Comparison of ENCODE assay signal across 6 worm cellular contexts in the genomic region with DNA sequence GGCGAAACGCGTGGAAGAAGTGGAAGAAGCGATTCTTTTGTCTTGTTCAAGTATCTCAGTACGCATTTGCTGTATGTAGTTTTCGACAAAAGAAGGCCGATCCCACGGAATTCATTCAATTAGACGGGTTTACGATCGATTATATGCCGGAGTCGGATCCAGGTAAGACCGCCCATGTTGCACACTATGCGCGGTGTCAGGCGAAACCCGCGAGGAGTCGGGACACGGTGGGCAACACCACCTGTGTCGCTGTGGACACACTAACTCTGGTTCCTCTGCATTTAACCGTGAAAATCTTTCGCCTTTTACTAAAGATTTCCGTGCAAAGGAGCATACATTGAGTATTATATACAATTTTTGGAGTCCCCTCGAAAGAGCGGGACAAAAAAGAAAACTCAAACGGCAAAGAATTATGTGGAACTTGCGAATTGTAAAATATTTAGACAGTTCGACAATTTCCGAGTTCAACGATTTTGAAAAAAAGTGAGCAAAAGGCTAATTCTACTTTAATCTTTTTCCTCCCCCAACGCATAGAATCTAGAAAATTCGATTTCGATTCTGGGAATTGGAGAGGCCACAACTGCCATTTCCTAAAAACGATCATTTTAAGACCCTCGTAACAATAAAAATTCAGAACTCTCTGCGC.
A peak's percentile ranks its signal among the peaks of the same experiment; 100 is the strongest.
TF ChIP-seq lines count a peak whose summit lies in the region.

No protein-coding gene starts in this region.

TF ChIP-seq in whole organism, L1 larva, 84 proteins besides CTCF, POLR2A, EP300 and RAD21:
- TF ChIP-seq fkh-4 (tag; optimal IDR thresholded peaks at IDR 0.05; lab: Kevin White, UChicago; ENCODE audit: borderline replicate concordance): no peak
- no peak for TF ChIP-seq irx-1 (tag; optimal IDR thresholded peaks at IDR 0.05; lab: Kevin White, UChicago)
- TF ChIP-seq nhr-11 (tag; optimal IDR thresholded peaks at IDR 0.05; lab: Kevin White, UChicago): no peak
- TF ChIP-seq ces-1 (GFP tag; optimal IDR thresholded peaks at IDR 0.05; lab: Kevin White, UChicago): no peak
- peak; percentile 51 for TF ChIP-seq snpc-4 (tag; optimal IDR thresholded peaks at IDR 0.05; lab: Kevin White, UChicago)
- no peak for TF ChIP-seq swsn-7 (tag; optimal IDR thresholded peaks at IDR 0.05; lab: Kevin White, UChicago)
- no peak for TF ChIP-seq Y116A8C.19 (tag; optimal IDR thresholded peaks at IDR 0.05; lab: Kevin White, UChicago; ENCODE audit: borderline replicate concordance)

TF ChIP-seq in whole organism, L2 larva, 48 proteins besides CTCF, POLR2A, EP300 and RAD21:
- no peak for TF ChIP-seq F13H6.1 (tag; optimal IDR thresholded peaks at IDR 0.05; lab: Kevin White, UChicago)
- TF ChIP-seq snpc-4 (tag; optimal IDR thresholded peaks at IDR 0.05; lab: Kevin White, UChicago): peak; percentile 34

TF ChIP-seq in whole organism, L4 larva, 104 proteins besides CTCF, POLR2A, EP300 and RAD21 (continues in another document):
- TF ChIP-seq nhr-77 (tag; optimal IDR thresholded peaks at IDR 0.05; lab: Kevin White, UChicago) (no peak), ceh-44 (GFP tag; IDR thresholded peaks at IDR 0.05; lab: Robert Waterston, UW) (peak; percentile 82), fos-1 (tag; optimal IDR thresholded peaks at IDR 0.05; lab: Kevin White, UChicago) (no peak), unc-130 (GFP tag; optimal IDR thresholded peaks at IDR 0.05; lab: Kevin White, UChicago) (peak; percentile 39), snpc-1.2 (GFP tag; IDR thresholded peaks at IDR 0.05; lab: Robert Waterston, UW) (peak; percentile 95), lin-38 (GFP tag; IDR thresholded peaks at IDR 0.05; lab: Robert Waterston, UW) (peak; percentile 15; the same call in 1 of the 2 replicates), lim-7 (GFP tag; IDR thresholded peaks at IDR 0.05; lab: Robert Waterston, UW) (0 out of 2 replicates have a peak, but pooled peaks have one; percentile 49), unc-39 (tag; optimal IDR thresholded peaks at IDR 0.05; lab: Kevin White, UChicago) (no peak), aha-1 (tag; lab: Kevin White, UChicago) (peak; percentile 39), dmd-8 (GFP tag; IDR thresholded peaks at IDR 0.05; lab: Robert Waterston, UW) (no peak), ama-1 (optimal IDR thresholded peaks at IDR 0.05; lab: Kevin White, UChicago) (no peak), Y48G9A.11 (GFP tag; IDR thresholded peaks at IDR 0.05; lab: Robert Waterston, UW) (peak; percentile 74), F49E8.2 (tag; optimal IDR thresholded peaks at IDR 0.05; lab: Kevin White, UChicago; ENCODE audit: borderline replicate concordance) (peak; percentile 83), tra-1 (GFP tag; IDR thresholded peaks at IDR 0.05; lab: Robert Waterston, UW) (no peak), arid-1 (GFP tag; conservative IDR thresholded peaks at IDR 0.05; lab: Robert Waterston, UW) (peak; percentile 60; the same call in 1 of the 2 replicates), mdt-29 (GFP tag; IDR thresholded peaks at IDR 0.05; lab: Robert Waterston, UW) (0 out of 2 replicates have a peak, but pooled peaks have one; percentile 29), nhr-102 (tag; optimal IDR thresholded peaks at IDR 0.05; lab: Kevin White, UChicago) (no peak), dmd-9 (GFP tag; IDR thresholded peaks at IDR 0.05; lab: Robert Waterston, UW) (0 out of 2 replicates have a peak, but pooled peaks have one; percentile 25)

TF ChIP-seq in whole organism, early embryonic, 17 proteins besides CTCF, POLR2A, EP300 and RAD21:
- TF ChIP-seq sea-1 (GFP tag; conservative IDR thresholded peaks at IDR 0.05; lab: Robert Waterston, UW) (0 out of 2 replicates have a peak, but pooled peaks have one; percentile 40), tbx-11 (GFP tag; IDR thresholded peaks at IDR 0.05; lab: Robert Waterston, UW) (no peak), tbx-37 (GFP tag; conservative IDR thresholded peaks at IDR 0.05; lab: Robert Waterston, UW) (no peak)
TF ChIP-seq in whole organism, early embryonic: peak in this region for 1.

TF ChIP-seq in whole organism, midembryonic, 9 proteins besides CTCF, POLR2A, EP300 and RAD21:
- TF ChIP-seq flt-1 (GFP tag; IDR thresholded peaks at IDR 0.05; lab: Robert Waterston, UW) (0 out of 2 replicates have a peak, but pooled peaks have one; percentile 21), T22C8.4 (GFP tag; IDR thresholded peaks at IDR 0.05; lab: Robert Waterston, UW) (no peak)

TF ChIP-seq in whole organism, young adult, 124 proteins besides CTCF, POLR2A, EP300 and RAD21:
- TF ChIP-seq ceh-100 (GFP tag; IDR thresholded peaks at IDR 0.05; lab: Robert Waterston, UW) (peak; percentile 43), efl-1 (GFP tag; optimal IDR thresholded peaks at IDR 0.05; lab: Kevin White, UChicago) (peak; percentile 11), pbrm-1 (GFP tag; IDR thresholded peaks at IDR 0.05; lab: Robert Waterston, UW) (peak; percentile 97), B0336.3 (GFP tag; IDR thresholded peaks at IDR 0.05; lab: Robert Waterston, UW) (0 out of 2 replicates have a peak, but pooled peaks have one; percentile 36), him-1 (tag; optimal IDR thresholded peaks at IDR 0.05; lab: Kevin White, UChicago) (peak; percentile 81), tbp1 (GFP tag; optimal IDR thresholded peaks at IDR 0.05; lab: Kevin White, UChicago) (peak; percentile 72), ceh-91 (GFP tag; IDR thresholded peaks at IDR 0.05; lab: Robert Waterston, UW) (peak; percentile 40; the same call in 1 of the 2 replicates), F49E8.2 (tag; optimal IDR thresholded peaks at IDR 0.05; lab: Kevin White, UChicago; ENCODE audit: insufficient read depth) (peak; percentile 58), B0019.2 (GFP tag; conservative IDR thresholded peaks at IDR 0.05; lab: Robert Waterston, UW) (0 out of 2 replicates have a peak, but pooled peaks have one; percentile 31), Y56A3A.18 (GFP tag; IDR thresholded peaks at IDR 0.05; lab: Robert Waterston, UW) (0 out of 2 replicates have a peak, but pooled peaks have one; percentile 23), ekl-4 (GFP tag; IDR thresholded peaks at IDR 0.05; lab: Robert Waterston, UW) (peak; percentile 30; the same call in 1 of the 2 replicates), zim-3 (tag; optimal IDR thresholded peaks at IDR 0.05; lab: Kevin White, UChicago) (no peak), mcd-1 (GFP tag; IDR thresholded peaks at IDR 0.05; lab: Robert Waterston, UW) (peak; percentile 58), attf-3 (GFP tag; conservative IDR thresholded peaks at IDR 0.05; lab: Robert Waterston, UW) (peak; percentile 52; the same call in 1 of the 2 replicates), B0261.1 (tag; optimal IDR thresholded peaks at IDR 0.05; lab: Kevin White, UChicago) (no peak), ama-1 (optimal IDR thresholded peaks at IDR 0.05; lab: Kevin White, UChicago) (no peak), ama-1 (GFP tag; optimal IDR thresholded peaks at IDR 0.05; lab: Kevin White, UChicago) (no peak), D2030.7 (GFP tag; IDR thresholded peaks at IDR 0.05; lab: Robert Waterston, UW) (peak; percentile 94), fkh-3 (tag; optimal IDR thresholded peaks at IDR 0.05; lab: Kevin White, UChicago) (no peak), lsl-1 (GFP tag; optimal IDR thresholded peaks at IDR 0.05; lab: Kevin White, UChicago) (peak; percentile 65), xnd-1 (tag; optimal IDR thresholded peaks at IDR 0.05; lab: Kevin White, UChicago) (peak; percentile 1), ztf-26 (tag; optimal IDR thresholded peaks at IDR 0.05; lab: Kevin White, UChicago) (no peak), lin-54 (GFP tag; optimal IDR thresholded peaks at IDR 0.05; lab: Kevin White, UChicago) (peak; percentile 34), sptf-2 (GFP tag; optimal IDR thresholded peaks at IDR 0.05; lab: Kevin White, UChicago) (no peak), snpc-1.1 (tag; optimal IDR thresholded peaks at IDR 0.05; lab: Kevin White, UChicago; ENCODE audit: insufficient read depth) (peak; percentile 93), madf-8 (GFP tag; conservative IDR thresholded peaks at IDR 0.05; lab: Robert Waterston, UW) (peak; percentile 40), athp-1 (tag; optimal IDR thresholded peaks at IDR 0.05; lab: Kevin White, UChicago) (no peak), snpc-4 (GFP tag; optimal IDR thresholded peaks at IDR 0.05; lab: Kevin White, UChicago) (peak; percentile 91), snpc-4 (tag; optimal IDR thresholded peaks at IDR 0.05; lab: Kevin White, UChicago) (peak; percentile 91 to 98 (median 94)), snpc-3.4 (tag; optimal IDR thresholded peaks at IDR 0.05; lab: Kevin White, UChicago) (peak; percentile 81), sea-2 (GFP tag; IDR thresholded peaks at IDR 0.05; lab: Robert Waterston, UW) (no peak), rcor-1 (GFP tag; IDR thresholded peaks at IDR 0.05; lab: Robert Waterston, UW) (peak; percentile 81), Y95B8A.8 (GFP tag; IDR thresholded peaks at IDR 0.05; lab: Robert Waterston, UW) (peak; percentile 54; the same call in 1 of the 2 replicates), attf-5 (GFP tag; optimal IDR thresholded peaks at IDR 0.05; lab: Kevin White, UChicago) (no peak), F33H1.4 (GFP tag; IDR thresholded peaks at IDR 0.05; lab: Robert Waterston, UW) (peak; percentile 60), madf-3 (GFP tag; IDR thresholded peaks at IDR 0.05; lab: Robert Waterston, UW) (0 out of 2 replicates have a peak, but pooled peaks have one; percentile 26), unc-62 (GFP tag; optimal IDR thresholded peaks at IDR 0.05; lab: Kevin White, UChicago) (no peak), hmg-1.2 (GFP tag; IDR thresholded peaks at IDR 0.05; lab: Robert Waterston, UW) (peak; percentile 97), attf-6 (GFP tag; IDR thresholded peaks at IDR 0.05; lab: Robert Waterston, UW) (peak; percentile 95), hsf-1 (GFP tag; IDR thresholded peaks at IDR 0.05; lab: Robert Waterston, UW) (peak; percentile 56; the same call in 1 of the 2 replicates), ztf-3 (GFP tag; optimal IDR thresholded peaks at IDR 0.05; lab: Kevin White, UChicago) (no peak), dpl-1 (GFP tag; optimal IDR thresholded peaks at IDR 0.05; lab: Kevin White, UChicago) (no peak), madf-6 (GFP tag; IDR thresholded peaks at IDR 0.05; lab: Robert Waterston, UW) (peak; percentile 82), nfyb-1 (GFP tag; IDR thresholded peaks at IDR 0.05; lab: Robert Waterston, UW) (peak; percentile 69; the same call in 1 of the 2 replicates), snpc-1.3 (tag; optimal IDR thresholded peaks at IDR 0.05; lab: Kevin White, UChicago; ENCODE audit: insufficient read depth) (peak; percentile 71), aptf-2 (GFP tag; conservative IDR thresholded peaks at IDR 0.05; lab: Robert Waterston, UW) (peak; percentile 69; the same call in 1 of the 2 replicates), C17E4.6 (GFP tag; IDR thresholded peaks at IDR 0.05; lab: Robert Waterston, UW) (peak; percentile 75; the same call in 1 of the 2 replicates)
